Worm (Caenorhabditis elegans): ENCODE data around the gene popl-7.

DNA sequence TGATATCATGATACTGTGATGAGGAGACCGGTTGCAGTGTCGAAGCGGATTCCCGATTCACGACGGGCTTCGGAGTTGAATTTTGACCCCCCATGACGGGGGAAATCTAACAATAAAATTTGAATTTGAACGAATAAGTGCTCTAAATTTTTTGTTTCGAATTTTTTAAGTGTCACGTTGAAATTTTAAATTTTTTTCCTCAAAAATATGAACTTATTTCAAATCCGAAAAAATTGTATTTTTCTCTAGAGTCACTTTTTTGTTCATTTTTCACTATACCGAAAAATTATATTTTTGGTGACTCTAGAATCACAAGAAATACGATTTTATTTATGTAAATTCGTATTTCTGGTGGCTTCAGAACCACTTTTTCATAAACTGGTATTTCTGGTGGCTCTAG is 12.0 kb upstream of the popl-7 start, which contains the start of gene W02A2.8:
- TF ChIP-seq nhr-71 (tag; optimal IDR thresholded peaks at IDR 0.05) = no peak
- TF ChIP-seq aha-1 (tag; optimal IDR thresholded peaks at IDR 0.05) = no peak
- TF ChIP-seq hlh-17 (GFP tag; optimal IDR thresholded peaks at IDR 0.05; ENCODE audit: borderline replicate concordance) = no peak
- TF ChIP-seq lin-13 (GFP tag; optimal IDR thresholded peaks at IDR 0.05) = no peak
- TF ChIP-seq nhr-11 (tag; optimal IDR thresholded peaks at IDR 0.05) = no peak

All from whole organism, L1 larva.